Worm (Caenorhabditis elegans) whole organism, mixed stage, embryonic: ENCODE data around the gene dnj-11.

ENCODE experiments used
- elt-3 ChIP-seq: fragments of 150-350 bp; optimal IDR thresholded peaks from 2 replicates; lab custom pipeline; 2014; ENCODE audit warnings: missing biosample characterization, missing genetic modification characterization
- lin-13 ChIP-seq: fragments of 150-350 bp; optimal IDR thresholded peaks from 2 replicates; lab custom pipeline; 2014; ENCODE audit warnings: missing biosample characterization, missing genetic modification characterization
- mep-1 ChIP-seq: fragments of 150-350 bp; optimal IDR thresholded peaks from 2 replicates; lab custom pipeline; 2017; ENCODE audit warnings: missing biosample characterization, missing genetic modification reagents, missing genetic modification characterization, inconsistent platforms
- pha-4 ChIP-seq: fragments of 150-350 bp; optimal IDR thresholded peaks from 2 replicates; lab custom pipeline; 2018; ENCODE audit warnings: missing biosample characterization, missing genetic modification reagents, missing genetic modification characterization

ce11 chrIV:6560434-6560833 is 25.2 kb upstream of the dnj-11 start, which contains the start of gene best-9:
- no peak for TF ChIP-seq lin-13 (tag; lab: Kevin White, UChicago)
- no peak for TF ChIP-seq mep-1 (tag; lab: Kevin White, UChicago)
- TF ChIP-seq pha-4, result no peak
- no peak for TF ChIP-seq elt-3
